Worm (Caenorhabditis elegans) whole organism, early embryonic: ENCODE results near the gene F55G1.1.

Experiments
- F13C5.2 ChIP-seq: sonication (generic microtip); optimal IDR thresholded peaks from 2 replicates; lab custom pipeline; 2017; ENCODE audit warnings: mild to moderate bottlenecking, missing genetic modification characterization, inconsistent platforms, missing compliant biosample characterization
- ama-1 ChIP-seq: fragments of 150-350 bp; optimal IDR thresholded peaks from 2 replicates; lab custom pipeline; 2014
- hmbx-1 ChIP-seq: sonication (generic microtip); optimal IDR thresholded peaks from 2 replicates; lab custom pipeline; 2016; ENCODE audit warnings: mild to moderate bottlenecking, missing genetic modification characterization, missing compliant biosample characterization
- hnd-1 ChIP-seq: sonication (generic microtip); optimal IDR thresholded peaks from 2 replicates; lab custom pipeline; 2016; ENCODE audit warnings: missing genetic modification characterization, missing compliant biosample characterization
- sea-1 ChIP-seq: fragments of 200-800 bp; sonication (Bioruptor generic); conservative IDR thresholded peaks from 2 replicates; pipeline ENCODE4 v1.3.6; 2022; ENCODE audit warnings: missing genetic modification characterization, missing compliant biosample characterization
- tbx-37 ChIP-seq: fragments of 200-800 bp; sonication (Bioruptor generic); conservative IDR thresholded peaks from 2 replicates; pipeline ENCODE4 v1.3.6; 2022; ENCODE audit warnings: missing genetic modification reagents, missing genetic modification characterization, missing compliant biosample characterization

ce11 chrIV:7542485-7543001, 51.0 kb downstream of the F55G1.1 start, which contains the start of gene R05G6.10:
- no peak for TF ChIP-seq ama-1 (lab: Kevin White, UChicago)
- no peak for TF ChIP-seq tbx-37 (GFP tag; lab: Robert Waterston, UW)
- no peak for TF ChIP-seq hmbx-1 (tag; lab: Kevin White, UChicago)
- TF ChIP-seq sea-1 (GFP tag; lab: Robert Waterston, UW) = no peak
- no peak for TF ChIP-seq hnd-1 (tag; lab: Kevin White, UChicago)
- TF ChIP-seq F13C5.2 = no peak
